Worm (Caenorhabditis elegans): ENCODE measurements around the gene str-140.

DNA sequence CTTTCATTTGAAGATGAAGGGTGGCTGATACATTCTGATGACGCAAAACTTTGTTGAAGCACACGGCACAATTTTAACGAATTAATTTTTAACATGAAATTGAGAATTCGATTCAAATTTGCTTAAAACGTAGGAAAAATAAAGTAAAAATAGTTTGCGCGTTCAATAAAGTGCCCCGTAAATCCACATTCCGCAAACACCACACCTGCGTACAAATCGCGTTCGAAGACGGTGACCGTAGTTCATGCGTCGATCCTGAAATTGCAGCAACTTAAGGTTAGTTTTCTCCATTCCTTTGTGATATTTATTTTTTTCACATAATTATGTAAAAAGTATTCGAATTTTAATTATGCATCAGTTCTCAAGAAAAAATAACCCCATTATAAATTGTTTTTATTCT lies 42.9 kb downstream of the str-140 start, which contains the start of gene F43H9.3:
- TF ChIP-seq ama-1 (optimal IDR thresholded peaks at IDR 0.05) (no peak), hmg-4 (GFP tag; optimal IDR thresholded peaks at IDR 0.05) (no peak), flt-1 (GFP tag; IDR thresholded peaks at IDR 0.05) (no peak)
